Fruit fly (Drosophila melanogaster) whole organism, embryonic: ENCODE results near the gene AP-1sigma.

Experiments
- BtbVII ChIP-seq: fragments of 200-800 bp; sonication (Bioruptor generic); optimal IDR thresholded peaks from 3 replicates; lab custom pipeline; 2017; ENCODE audit warnings: missing biosample characterization, mild to moderate bottlenecking, missing genetic modification characterization
- CG10147 ChIP-seq: fragments of 200-800 bp; sonication (Bioruptor generic); optimal IDR thresholded peaks from 2 replicates; lab custom pipeline; 2019; ENCODE audit warnings: missing biosample characterization, mild to moderate bottlenecking, missing genetic modification characterization, moderate library complexity
- CG10267 ChIP-seq: fragments of 200-800 bp; sonication (Bioruptor generic); optimal IDR thresholded peaks from 2 replicates; lab custom pipeline; 2018; ENCODE audit warnings: missing biosample characterization, mild to moderate bottlenecking, missing genetic modification characterization, moderate library complexity
- CG10366 ChIP-seq: fragments of 200-800 bp; sonication (Bioruptor generic); IDR thresholded peaks from 2 replicates; pipeline ENCODE4 v1.3.6; 2022; ENCODE audit warnings: missing biosample characterization, missing genetic modification characterization
- CG12299 ChIP-seq: fragments of 200-800 bp; sonication (Bioruptor generic); optimal IDR thresholded peaks from 2 replicates; lab custom pipeline; 2018; ENCODE audit warnings: missing biosample characterization, mild to moderate bottlenecking, missing genetic modification characterization
- CG15696 ChIP-seq: fragments of 200-800 bp; sonication (Bioruptor generic); optimal IDR thresholded peaks from 2 replicates; lab custom pipeline; 2019; ENCODE audit warnings: missing biosample characterization, mild to moderate bottlenecking, missing genetic modification characterization, moderate library complexity
- CG1603 ChIP-seq: fragments of 200-800 bp; sonication (Bioruptor generic); optimal IDR thresholded peaks from 2 replicates; lab custom pipeline; 2019; ENCODE audit warnings: missing biosample characterization, mild to moderate bottlenecking, missing genetic modification characterization, moderate library complexity
- CG17568 ChIP-seq: fragments of 200-800 bp; sonication (Bioruptor generic); optimal IDR thresholded peaks from 2 replicates; lab custom pipeline; 2018; ENCODE audit warnings: missing biosample characterization, mild to moderate bottlenecking, missing genetic modification characterization, moderate library complexity
- CG3065 ChIP-seq: fragments of 200-800 bp; sonication (Bioruptor generic); optimal IDR thresholded peaks from 2 replicates; lab custom pipeline; 2016; ENCODE audit warnings: missing biosample characterization, missing genetic modification characterization
- CG31441 ChIP-seq: fragments of 200-800 bp; sonication (Bioruptor generic); IDR thresholded peaks from 2 replicates; pipeline ENCODE4 v1.3.6; 2022; ENCODE audit warnings: missing biosample characterization, missing genetic modification characterization
- CG3163 ChIP-seq: fragments of 200-800 bp; sonication (Bioruptor generic); optimal IDR thresholded peaks from 3 replicates; lab custom pipeline; 2016; ENCODE audit warnings: missing biosample characterization, missing genetic modification characterization
- CG3726 ChIP-seq: fragments of 200-800 bp; sonication (Bioruptor generic); IDR thresholded peaks from 3 replicates; pipeline ENCODE4, ENCODE4 v1.3.6; 2022; ENCODE audit warnings: missing biosample characterization, missing genetic modification characterization
- CG4360 ChIP-seq: fragments of 200-800 bp; sonication (Bioruptor generic); IDR thresholded peaks from 2 replicates; pipeline ENCODE4 v1.3.6; 2022; ENCODE audit warnings: missing biosample characterization, missing genetic modification characterization
- CG43689 ChIP-seq: fragments of 200-800 bp; sonication (Bioruptor generic); IDR thresholded peaks from 2 replicates; pipeline ENCODE4 v1.3.6; 2022; ENCODE audit warnings: missing biosample characterization, missing genetic modification characterization
- CG9817 ChIP-seq: fragments of 200-800 bp; sonication (Bioruptor generic); optimal IDR thresholded peaks from 2 replicates; lab custom pipeline; 2018; ENCODE audit warnings: missing biosample characterization, mild to moderate bottlenecking, missing genetic modification characterization, moderate library complexity
- CG9876 ChIP-seq: fragments of 200-800 bp; sonication (Bioruptor generic); optimal IDR thresholded peaks from 2 replicates; lab custom pipeline; 2016; ENCODE audit warnings: missing biosample characterization, missing genetic modification characterization
- Dfd ChIP-seq, 2 experiments: fragments of >200 bp; optimal IDR thresholded peaks; 2 replicates each; lab custom pipeline; 2017; ENCODE audit warnings: missing biosample characterization in 2 of 2, missing genetic modification characterization in 2 of 2
- E2f1 ChIP-seq: fragments of 200-800 bp; sonication (Bioruptor generic); IDR thresholded peaks from 2 replicates; pipeline ENCODE4 v1.3.6; 2022; ENCODE audit warnings: missing biosample characterization, missing genetic modification characterization
- Hr78 ChIP-seq, 2 experiments: fragments of 200-800 bp in 1 of 2; fragments of >200 bp in 1 of 2; sonication (Bioruptor generic) in 1 of 2; optimal IDR thresholded peaks; 2 replicates each; lab custom pipeline; 2017 to 2019; ENCODE audit warnings: missing biosample characterization in 2 of 2, missing genetic modification characterization in 2 of 2, mild to moderate bottlenecking in 1 of 2, moderate library complexity in 1 of 2
- Hsf ChIP-seq: fragments of 200-800 bp; sonication (Bioruptor generic); optimal IDR thresholded peaks from 3 replicates; lab custom pipeline; 2016; ENCODE audit warnings: missing biosample characterization, missing genetic modification characterization
- Lim3 ChIP-seq: fragments of 200-800 bp; sonication (Bioruptor generic); IDR thresholded peaks from 2 replicates; pipeline ENCODE4 v1.3.6; 2022; ENCODE audit warnings: missing biosample characterization, missing genetic modification characterization
- MESR4 ChIP-seq: fragments of 200-800 bp; sonication (Bioruptor generic); optimal IDR thresholded peaks from 2 replicates; lab custom pipeline; 2018; ENCODE audit warnings: missing biosample characterization, mild to moderate bottlenecking, missing genetic modification characterization, moderate library complexity
- Meics ChIP-seq: fragments of 200-800 bp; sonication (Bioruptor generic); optimal IDR thresholded peaks from 2 replicates; lab custom pipeline; 2017; ENCODE audit warnings: missing biosample characterization, mild to moderate bottlenecking, missing genetic modification characterization
- Nf-YA ChIP-seq: fragments of 200-800 bp; sonication (Bioruptor generic); IDR thresholded peaks from 2 replicates; pipeline ENCODE4 v1.3.6; 2022; ENCODE audit warnings: missing biosample characterization, missing genetic modification characterization
- Pdp1 ChIP-seq, 2 experiments: fragments of 200-800 bp; sonication (Bioruptor generic); optimal IDR thresholded peaks; 3 replicates each; lab custom pipeline; 2016; ENCODE audit warnings: missing biosample characterization in 2 of 2, missing genetic modification characterization in 2 of 2, mild to moderate bottlenecking in 1 of 2, moderate library complexity in 1 of 2
- Sry-δ ChIP-seq: fragments of 200-800 bp; sonication (Bioruptor generic); optimal IDR thresholded peaks from 2 replicates; lab custom pipeline; 2016; ENCODE audit warnings: missing biosample characterization, missing genetic modification characterization
- Tbp ChIP-seq: fragments of >200 bp; optimal IDR thresholded peaks from 2 replicates; lab custom pipeline; 2018; ENCODE audit warnings: missing biosample characterization, missing genetic modification characterization
- Usf ChIP-seq: fragments of 200-800 bp; sonication (Bioruptor generic); optimal IDR thresholded peaks from 2 replicates; lab custom pipeline; 2017; ENCODE audit warnings: missing genotype, missing biosample characterization, missing genetic modification characterization
- abd-A ChIP-seq: fragments of 200-800 bp; sonication (Bioruptor generic); optimal IDR thresholded peaks from 3 replicates; lab custom pipeline; 2019; ENCODE audit warnings: missing biosample characterization, mild to moderate bottlenecking, missing genetic modification characterization, moderate library complexity
- chm ChIP-seq: fragments of 200-800 bp; sonication (Bioruptor generic); IDR thresholded peaks from 2 replicates; pipeline ENCODE4 v1.3.6; 2022; ENCODE audit warnings: missing biosample characterization, missing genetic modification characterization
- eve ChIP-seq, 2 experiments: fragments of >200 bp; optimal IDR thresholded peaks; 2 replicates each; lab custom pipeline; 2017; ENCODE audit warnings: missing biosample characterization in 2 of 2, missing genetic modification characterization in 2 of 2
- ewg ChIP-seq: fragments of 200-800 bp; sonication (Bioruptor generic); optimal IDR thresholded peaks from 3 replicates; lab custom pipeline; 2017; ENCODE audit warnings: mild to moderate bottlenecking, missing biosample characterization, missing genetic modification reagents, missing genetic modification characterization
- eyg ChIP-seq: fragments of 200-800 bp; sonication (Bioruptor generic); optimal IDR thresholded peaks from 3 replicates; lab custom pipeline; 2016; ENCODE audit warnings: missing biosample characterization, missing genetic modification characterization
- fru ChIP-seq: fragments of >200 bp; optimal IDR thresholded peaks from 2 replicates; lab custom pipeline; 2017
- gcm ChIP-seq: fragments of 200-800 bp; sonication (Bioruptor generic); optimal IDR thresholded peaks from 2 replicates; lab custom pipeline; 2019; ENCODE audit warnings: missing biosample characterization, mild to moderate bottlenecking, missing genetic modification characterization, moderate library complexity
- gro ChIP-seq: fragments of 200-800 bp; sonication (Bioruptor generic); optimal IDR thresholded peaks from 2 replicates; lab custom pipeline; 2016; ENCODE audit warnings: missing biosample characterization, missing genetic modification characterization
- gsb ChIP-seq: fragments of 200-800 bp; sonication (Bioruptor generic); IDR thresholded peaks from 2 replicates; pipeline ENCODE4 v1.3.6; 2022; ENCODE audit warnings: missing biosample characterization, missing genetic modification characterization
- ham ChIP-seq: fragments of 200-800 bp; sonication (Bioruptor generic); IDR thresholded peaks from 2 replicates; pipeline ENCODE4 v1.3.6; 2022; ENCODE audit warnings: missing biosample characterization, missing genetic modification characterization
- jigr1 ChIP-seq: fragments of 200-800 bp; sonication (Bioruptor generic); IDR thresholded peaks from 3 replicates; pipeline ENCODE4 v1.3.6; 2022; ENCODE audit warnings: missing biosample characterization, missing genetic modification characterization
- lmd ChIP-seq: fragments of 200-800 bp; sonication (Bioruptor generic); IDR thresholded peaks from 2 replicates; pipeline ENCODE4 v1.3.6; 2022; ENCODE audit warnings: missing biosample characterization, missing genetic modification characterization
- mld ChIP-seq: fragments of 200-800 bp; sonication (Bioruptor generic); IDR thresholded peaks from 3 replicates; pipeline ENCODE4 v1.3.6; 2022; ENCODE audit warnings: missing biosample characterization, missing genetic modification characterization; ENCODE audit not compliant: partially characterized antibody
- nmo ChIP-seq: fragments of 200-800 bp; sonication (Bioruptor generic); optimal IDR thresholded peaks from 2 replicates; lab custom pipeline; 2018; ENCODE audit warnings: missing biosample characterization, mild to moderate bottlenecking, missing genetic modification characterization, moderate library complexity
- pum ChIP-seq: fragments of 200-800 bp; sonication (Bioruptor generic); optimal IDR thresholded peaks from 2 replicates; lab custom pipeline; 2016; ENCODE audit warnings: missing biosample characterization, missing genetic modification characterization
- rib ChIP-seq: fragments of 200-800 bp; sonication (Bioruptor generic); IDR thresholded peaks from 2 replicates; pipeline ENCODE4 v1.3.6; 2022; ENCODE audit warnings: missing biosample characterization, missing genetic modification characterization
- row ChIP-seq: fragments of 200-800 bp; sonication (Bioruptor generic); IDR thresholded peaks from 3 replicates; pipeline ENCODE4 v1.3.6; 2022; ENCODE audit warnings: missing biosample characterization, missing genetic modification characterization
- sc ChIP-seq, 3 experiments: fragments of >200 bp in 2 of 3; fragments of 200-800 bp in 1 of 3; sonication (Bioruptor generic) in 1 of 3; optimal IDR thresholded peaks; 2 replicates in 2 of 3; 3 replicates in 1 of 3; lab custom pipeline; 2017; ENCODE audit warnings: mild to moderate bottlenecking in 1 of 3, missing biosample characterization in 1 of 3, missing genetic modification characterization in 1 of 3, missing genetic modification reagents in 1 of 3
- ssp ChIP-seq: fragments of 200-800 bp; sonication (Bioruptor generic); IDR thresholded peaks from 2 replicates; pipeline ENCODE4 v1.3.6; 2022; ENCODE audit warnings: missing biosample characterization, missing genetic modification characterization
- tap ChIP-seq: fragments of 200-800 bp; optimal IDR thresholded peaks from 3 replicates; lab custom pipeline; 2019; ENCODE audit warnings: missing biosample characterization, mild to moderate bottlenecking, missing genetic modification characterization, moderate library complexity
- tll ChIP-seq, 2 experiments: fragments of 200-800 bp in 1 of 2; fragments of >200 bp in 1 of 2; sonication (Bioruptor generic) in 1 of 2; optimal IDR thresholded peaks; 2 replicates each; lab custom pipeline; 2017 to 2019; ENCODE audit warnings: missing biosample characterization in 2 of 2, missing genetic modification characterization in 2 of 2, mild to moderate bottlenecking in 1 of 2, moderate library complexity in 1 of 2
- ttk ChIP-seq: fragments of 200-800 bp; sonication (Bioruptor generic); IDR thresholded peaks from 2 replicates; pipeline ENCODE4 v2.1.2; 2022; ENCODE audit warnings: missing biosample characterization, missing genetic modification characterization

Gene AP-1sigma

dm6 chr3R:23927429-23927828 lies 31.0 kb upstream of the AP-1sigma start, which contains the start of gene CG13601 (continued):
- peak; percentile 33 for TF ChIP-seq nmo
- TF ChIP-seq CG12299 (tag; lab: Kevin White, UChicago), result no peak
- TF ChIP-seq gro (GFP tag; lab: Kevin White, UChicago), result no peak
- TF ChIP-seq Usf, result no peak
- TF ChIP-seq CG10366 (GFP tag; lab: Robert Waterston, UW), result peak; percentile 20; the same call in 1 of the 2 replicates
- TF ChIP-seq eyg (GFP tag; lab: Kevin White, UChicago), result no peak
- TF ChIP-seq ssp (GFP tag; lab: Robert Waterston, UW), result no peak
- TF ChIP-seq CG3726, result no peak
- TF ChIP-seq BtbVII (GFP tag; lab: Kevin White, UChicago), result no peak
- no peak for TF ChIP-seq CG10147 (GFP tag; lab: Kevin White, UChicago)
- TF ChIP-seq sc (optimal IDR thresholded peaks at IDR 0.05; lab: Kevin White, UChicago), result no peak
- TF ChIP-seq sc (GFP tag; optimal IDR thresholded peaks at IDR 0.05; lab: Kevin White, UChicago), result no peak
- no peak for TF ChIP-seq gsb
- TF ChIP-seq mld (GFP tag; lab: Robert Waterston, UW), result 0 out of 3 replicates have a peak, but pooled peaks have one; percentile 29
- TF ChIP-seq Tbp (GFP tag; lab: Kevin White, UChicago), result no peak
- peak; percentile 33 for TF ChIP-seq CG10267 (tag; lab: Kevin White, UChicago)
- TF ChIP-seq chm (GFP tag; lab: Robert Waterston, UW), result no peak
- TF ChIP-seq CG4360 (GFP tag; lab: Robert Waterston, UW), result no peak
- TF ChIP-seq CG3163 (GFP tag; lab: Kevin White, UChicago), result no peak
- TF ChIP-seq CG1603 (tag; lab: Kevin White, UChicago), result peak; percentile 59
- peak; percentile 81 for TF ChIP-seq MESR4 (GFP tag; lab: Kevin White, UChicago)
- TF ChIP-seq ham (GFP tag; lab: Robert Waterston, UW), result no peak

dm6 chr3R:23928950-23929602 lies 29.4 kb upstream of the AP-1sigma start, which contains the start of the genes CG43998, CG43999 and CG31142:
TSS of gene CG43998 (minus strand) at chr3R:23929000.
TSS of gene CG43999 (minus strand) at chr3R:23929000.
TSS of gene CG31142 (plus strand) at chr3R:23929243.
- TF ChIP-seq Lim3 (GFP tag; lab: Robert Waterston, UW) (no peak), fru (lab: Kevin White, UChicago) (no peak), Hr78 (GFP tag; optimal IDR thresholded peaks at IDR 0.05; lab: Kevin White, UChicago) (no peak), Pdp1 (GFP tag; optimal IDR thresholded peaks at IDR 0.05; lab: Kevin White, UChicago) (peak in 1 of 2 experiments; percentile 15), ewg (GFP tag; lab: Kevin White, UChicago) (no peak), tap (tag; lab: Kevin White, UChicago) (no peak), Dfd (GFP tag; optimal IDR thresholded peaks at IDR 0.05; lab: Kevin White, UChicago) (no peak), CG31441 (GFP tag; lab: Robert Waterston, UW) (no peak), rib (GFP tag; lab: Robert Waterston, UW) (no peak), E2f1 (GFP tag; lab: Robert Waterston, UW) (no peak), CG10366 (GFP tag; lab: Robert Waterston, UW) (no peak), jigr1 (GFP tag; lab: Robert Waterston, UW) (no peak), Meics (GFP tag; lab: Kevin White, UChicago) (no peak), eve (GFP tag; optimal IDR thresholded peaks at IDR 0.05; lab: Kevin White, UChicago) (no peak), Nf-YA (GFP tag; lab: Robert Waterston, UW) (no peak), lmd (GFP tag; lab: Robert Waterston, UW) (no peak), row (GFP tag; lab: Robert Waterston, UW) (peak; percentile 71), ttk (GFP tag; lab: Robert Waterston, UW) (no peak), gcm (no peak), Hsf (no peak), Sry-δ (peak; percentile 15), CG3065 (GFP tag; lab: Kevin White, UChicago) (no peak), pum (no peak), CG43689 (GFP tag; lab: Robert Waterston, UW) (no peak), CG9817 (tag; lab: Kevin White, UChicago) (no peak), CG15696 (tag; lab: Kevin White, UChicago) (peak; percentile 10), CG3726 (no peak), abd-A (tag; lab: Kevin White, UChicago) (no peak), tll (GFP tag; optimal IDR thresholded peaks at IDR 0.05; lab: Kevin White, UChicago) (no peak), CG17568 (no peak), CG9876 (no peak)
